Worm (Caenorhabditis elegans) whole organism, L4 larva: Measurements from ENCODE around the gene mbf-1.

Source experiments
- F44E2.7 ChIP-seq: fragments of 200-800 bp; sonication (Bioruptor generic); IDR thresholded peaks from 2 replicates; pipeline ENCODE4 v2.1.2; 2022; ENCODE audit warnings: missing genetic modification characterization, missing compliant biosample characterization
- Y75B8A.6 ChIP-seq: fragments of 200-800 bp; sonication (Bioruptor generic); IDR thresholded peaks from 2 replicates; pipeline ENCODE4 v1.3.6; 2022; ENCODE audit warnings: missing genetic modification reagents, missing genetic modification characterization, missing compliant biosample characterization
- ama-1 ChIP-seq: fragments of 150-350 bp; optimal IDR thresholded peaks from 2 replicates; lab custom pipeline; 2014; ENCODE audit warnings: inconsistent platforms, mixed read lengths
- ceh-20 ChIP-seq: fragments of 200-800 bp; sonication (Bioruptor generic); IDR thresholded peaks from 2 replicates; pipeline ENCODE4 v1.3.6; 2022; ENCODE audit warnings: missing genetic modification reagents, missing genetic modification characterization, missing compliant biosample characterization
- ces-1 ChIP-seq: fragments of 150-350 bp; sonication (generic microtip); optimal IDR thresholded peaks from 4 replicates; lab custom pipeline; 2014; ENCODE audit warnings: missing biosample characterization, missing genetic modification reagents, missing genetic modification characterization
- daf-19 ChIP-seq: fragments of 200-800 bp; sonication (Bioruptor generic); conservative IDR thresholded peaks from 2 replicates; pipeline ENCODE4 v1.3.6; 2022; ENCODE audit warnings: missing genetic modification characterization, missing compliant biosample characterization
- egl-43 ChIP-seq: fragments of 200-800 bp; sonication (Bioruptor generic); IDR thresholded peaks from 2 replicates; pipeline ENCODE4 v1.3.6; 2022; ENCODE audit warnings: missing genetic modification reagents, missing genetic modification characterization, missing compliant biosample characterization
- hlh-30 ChIP-seq: sonication (generic microtip); optimal IDR thresholded peaks from 2 replicates; lab custom pipeline; 2017; ENCODE audit warnings: antibody characterized with exemption, mild to moderate bottlenecking, missing genetic modification characterization, missing compliant biosample characterization; ENCODE audit not compliant: insufficient read depth
- mep-1 ChIP-seq: fragments of 150-350 bp; sonication (generic microtip); optimal IDR thresholded peaks from 3 replicates; lab custom pipeline; 2014; ENCODE audit warnings: missing biosample characterization, missing genetic modification characterization
- nhr-25 ChIP-seq: sonication (generic microtip); optimal IDR thresholded peaks from 2 replicates; lab custom pipeline; 2017; ENCODE audit warnings: missing genetic modification characterization, mild to moderate bottlenecking, missing compliant biosample characterization, antibody characterized with exemption, moderate library complexity, borderline replicate concordance; ENCODE audit not compliant: insufficient read depth
- skn-1 ChIP-seq: fragments of 150-350 bp; optimal IDR thresholded peaks from 2 replicates; lab custom pipeline; 2014; ENCODE audit warnings: missing biosample characterization, missing genetic modification characterization

DNA sequence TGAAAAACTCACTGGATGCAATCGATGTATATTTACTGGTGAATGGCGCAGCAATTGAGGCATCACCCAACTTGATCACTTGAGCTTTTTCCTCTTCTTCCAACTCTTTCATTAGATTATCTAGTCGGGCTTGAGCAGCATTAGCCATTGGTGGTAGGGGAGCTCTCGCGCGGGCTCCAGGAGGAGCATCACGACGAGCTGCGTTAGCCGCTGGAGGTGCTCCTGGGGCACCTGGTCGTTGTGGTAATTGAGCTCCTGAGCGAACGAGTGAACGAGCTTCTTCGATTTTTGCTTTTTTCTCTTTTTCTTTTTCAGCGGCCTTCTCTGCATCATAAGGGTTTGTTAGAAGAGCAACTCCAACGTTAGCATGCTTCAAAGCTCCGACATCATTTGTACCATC, 5.1 kb downstream of the mbf-1 start:
- TF ChIP-seq daf-19 (GFP tag; lab: Robert Waterston, UW) = no peak
- no peak for TF ChIP-seq Y75B8A.6 (GFP tag; lab: Robert Waterston, UW)
- no peak for TF ChIP-seq mep-1 (tag; lab: Kevin White, UChicago)
- TF ChIP-seq ceh-20 (GFP tag; lab: Robert Waterston, UW) = no peak
- no peak for TF ChIP-seq hlh-30
- no peak for TF ChIP-seq skn-1 (tag; lab: Kevin White, UChicago)
- TF ChIP-seq ama-1 (lab: Kevin White, UChicago) = no peak
- no peak for TF ChIP-seq egl-43 (GFP tag; lab: Robert Waterston, UW)
- no peak for TF ChIP-seq nhr-25 (tag; lab: Kevin White, UChicago)
- TF ChIP-seq ces-1 = no peak
- TF ChIP-seq F44E2.7 (GFP tag; lab: Robert Waterston, UW) = no peak
